Fruit fly (Drosophila melanogaster) whole organism, embryonic: Measurements from ENCODE around the gene CG7914.

Experiments
- Adf1 ChIP-seq: fragments of 200-800 bp; sonication (Bioruptor generic); IDR thresholded peaks from 2 replicates; pipeline ENCODE4 v1.3.6; 2022; ENCODE audit warnings: missing biosample characterization, missing genetic modification characterization
- BEAF-32 ChIP-seq: fragments of 200-800 bp; sonication (Bioruptor generic); optimal IDR thresholded peaks from 3 replicates; lab custom pipeline; 2017; ENCODE audit warnings: missing biosample characterization, missing genetic modification characterization, mild to moderate bottlenecking, moderate library complexity, missing genetic modification reagents
- Bteb2 ChIP-seq: fragments of 200-800 bp; sonication (Bioruptor generic); optimal IDR thresholded peaks from 2 replicates; lab custom pipeline; 2016; ENCODE audit warnings: missing biosample characterization, missing genetic modification characterization
- CG11247 ChIP-seq: fragments of 200-800 bp; sonication (Bioruptor generic); IDR thresholded peaks from 2 replicates; pipeline ENCODE4 v1.3.6; 2022; ENCODE audit warnings: missing biosample characterization, missing genetic modification characterization
- CG12219 ChIP-seq: fragments of 200-800 bp; sonication (Bioruptor generic); optimal IDR thresholded peaks from 3 replicates; lab custom pipeline; 2018; ENCODE audit warnings: missing biosample characterization, mild to moderate bottlenecking, missing genetic modification characterization
- CG12769 ChIP-seq: fragments of 200-800 bp; sonication (Bioruptor generic); optimal IDR thresholded peaks from 2 replicates; lab custom pipeline; 2019; ENCODE audit warnings: missing biosample characterization, mild to moderate bottlenecking, missing genetic modification characterization, moderate library complexity
- CG13287 ChIP-seq: fragments of 200-800 bp; sonication (Bioruptor generic); IDR thresholded peaks from 2 replicates; pipeline ENCODE4 v1.3.6; 2022; ENCODE audit warnings: missing biosample characterization, missing genetic modification characterization; ENCODE audit not compliant: partially characterized antibody
- CG13624 ChIP-seq: fragments of 200-800 bp; sonication (Bioruptor generic); optimal IDR thresholded peaks from 2 replicates; lab custom pipeline; 2016; ENCODE audit warnings: missing biosample characterization, missing genetic modification characterization
- CG13775 ChIP-seq: fragments of 200-800 bp; sonication (Bioruptor generic); optimal IDR thresholded peaks from 3 replicates; lab custom pipeline; 2017; ENCODE audit warnings: missing biosample characterization, mild to moderate bottlenecking, missing genetic modification characterization
- CG1603 ChIP-seq: fragments of 200-800 bp; sonication (Bioruptor generic); optimal IDR thresholded peaks from 2 replicates; lab custom pipeline; 2019; ENCODE audit warnings: missing biosample characterization, mild to moderate bottlenecking, missing genetic modification characterization, moderate library complexity
- CG16813 ChIP-seq: fragments of 200-800 bp; sonication (Bioruptor generic); IDR thresholded peaks from 3 replicates; pipeline ENCODE4 v1.3.6; 2022; ENCODE audit warnings: missing biosample characterization, missing genetic modification characterization; ENCODE audit not compliant: partially characterized antibody
- CG31224 ChIP-seq: fragments of 200-800 bp; sonication (Bioruptor generic); IDR thresholded peaks from 2 replicates; pipeline ENCODE4 v1.3.6; 2022; ENCODE audit warnings: missing biosample characterization, missing genetic modification characterization
- CG6654 ChIP-seq: fragments of 200-800 bp; sonication (Bioruptor generic); optimal IDR thresholded peaks from 2 replicates; lab custom pipeline; 2017; ENCODE audit warnings: missing biosample characterization, mild to moderate bottlenecking, missing genetic modification characterization
- CG6683 ChIP-seq: fragments of 200-800 bp; sonication (Bioruptor generic); optimal IDR thresholded peaks from 2 replicates; lab custom pipeline; 2017; ENCODE audit warnings: missing biosample characterization, mild to moderate bottlenecking, missing genetic modification characterization, missing genetic modification reagents
- CG7271 ChIP-seq: fragments of 200-800 bp; sonication (Bioruptor generic); optimal IDR thresholded peaks from 2 replicates; lab custom pipeline; 2018; ENCODE audit warnings: missing biosample characterization, mild to moderate bottlenecking, missing genetic modification characterization, moderate library complexity
- CG7357 ChIP-seq: fragments of 200-800 bp; sonication (Bioruptor generic); IDR thresholded peaks from 3 replicates; pipeline ENCODE4 v1.3.6; 2022; ENCODE audit warnings: missing biosample characterization, missing genetic modification characterization
- CG7372 ChIP-seq: fragments of 200-800 bp; sonication (Bioruptor generic); IDR thresholded peaks from 2 replicates; pipeline ENCODE4 v1.3.6; 2022; ENCODE audit warnings: missing biosample characterization, missing genetic modification characterization
- CG7987 ChIP-seq: fragments of 200-800 bp; sonication (Bioruptor generic); optimal IDR thresholded peaks from 2 replicates; lab custom pipeline; 2018; ENCODE audit warnings: missing biosample characterization, mild to moderate bottlenecking, missing genetic modification characterization, moderate library complexity
- CG8089 ChIP-seq: fragments of 200-800 bp; sonication (Bioruptor generic); optimal IDR thresholded peaks from 3 replicates; lab custom pipeline; 2016; ENCODE audit warnings: missing biosample characterization, missing genetic modification characterization
- CG8765 ChIP-seq: fragments of 200-800 bp; sonication (Bioruptor generic); IDR thresholded peaks from 2 replicates; pipeline ENCODE4 v1.3.6; 2022; ENCODE audit warnings: missing biosample characterization, missing genetic modification characterization
- CG9215 ChIP-seq: fragments of 200-800 bp; sonication (Bioruptor generic); IDR thresholded peaks from 2 replicates; pipeline ENCODE4 v1.3.6; 2022; ENCODE audit warnings: missing biosample characterization, missing genetic modification characterization
- Dek ChIP-seq: fragments of 200-800 bp; sonication (Bioruptor generic); optimal IDR thresholded peaks from 3 replicates; lab custom pipeline; 2019; ENCODE audit warnings: missing biosample characterization, mild to moderate bottlenecking, missing genetic modification characterization, moderate library complexity
- Eip74EF ChIP-seq, 2 experiments: fragments of 200-800 bp in 1 of 2; fragments of >200 bp in 1 of 2; sonication (Bioruptor generic) in 1 of 2; optimal IDR thresholded peaks; 2 replicates each; lab custom pipeline; 2017 to 2019; ENCODE audit warnings: missing biosample characterization in 2 of 2, missing genetic modification characterization in 2 of 2, mild to moderate bottlenecking in 1 of 2, moderate library complexity in 1 of 2
- Fer2 ChIP-seq: fragments of 200-800 bp; sonication (Bioruptor generic); optimal IDR thresholded peaks from 2 replicates; lab custom pipeline; 2018; ENCODE audit warnings: missing biosample characterization, mild to moderate bottlenecking, missing genetic modification characterization, moderate library complexity
- HHEX ChIP-seq: fragments of 200-800 bp; sonication (Bioruptor generic); optimal IDR thresholded peaks from 3 replicates; lab custom pipeline; 2017; ENCODE audit warnings: missing biosample characterization, mild to moderate bottlenecking, missing genetic modification characterization, missing genetic modification reagents
- Hmx ChIP-seq: fragments of 200-800 bp; sonication (Bioruptor generic); optimal IDR thresholded peaks from 2 replicates; lab custom pipeline; 2016; ENCODE audit warnings: missing biosample characterization, missing genetic modification characterization
- Hr3 ChIP-seq: fragments of 200-800 bp; sonication (Bioruptor generic); optimal IDR thresholded peaks from 3 replicates; lab custom pipeline; 2016; ENCODE audit warnings: missing biosample characterization, missing genetic modification characterization
- Hsf ChIP-seq: fragments of 200-800 bp; sonication (Bioruptor generic); optimal IDR thresholded peaks from 3 replicates; lab custom pipeline; 2016; ENCODE audit warnings: missing biosample characterization, missing genetic modification characterization
- Kr ChIP-seq: fragments of 200-800 bp; sonication (Bioruptor generic); optimal IDR thresholded peaks from 2 replicates; lab custom pipeline; 2017; ENCODE audit warnings: missing biosample characterization, mild to moderate bottlenecking, missing genetic modification characterization
- Mad ChIP-seq: fragments of 200-800 bp; sonication (Bioruptor generic); optimal IDR thresholded peaks from 2 replicates; lab custom pipeline; 2016; ENCODE audit warnings: missing biosample characterization, missing genetic modification characterization
- Opbp ChIP-seq: fragments of 200-800 bp; sonication (Bioruptor generic); IDR thresholded peaks from 3 replicates; pipeline ENCODE4 v1.3.6; 2022; ENCODE audit warnings: missing biosample characterization, missing genetic modification characterization; ENCODE audit not compliant: partially characterized antibody
- Six4 ChIP-seq: fragments of 200-800 bp; sonication (Bioruptor generic); optimal IDR thresholded peaks from 2 replicates; lab custom pipeline; 2016; ENCODE audit warnings: missing biosample characterization, missing genetic modification characterization
- Ssrp ChIP-seq: fragments of 200-800 bp; sonication (Bioruptor generic); optimal IDR thresholded peaks from 2 replicates; lab custom pipeline; 2018; ENCODE audit warnings: missing biosample characterization, mild to moderate bottlenecking, missing genetic modification characterization, moderate library complexity
- TFAM ChIP-seq: fragments of 200-800 bp; sonication (Bioruptor generic); optimal IDR thresholded peaks from 2 replicates; lab custom pipeline; 2017; ENCODE audit warnings: missing biosample characterization, missing genetic modification characterization, inconsistent platforms
- ap ChIP-seq: fragments of 200-800 bp; sonication (Bioruptor generic); IDR thresholded peaks from 2 replicates; pipeline ENCODE4 v1.3.6; 2022; ENCODE audit warnings: missing biosample characterization, missing genetic modification characterization
- ara ChIP-seq: fragments of 200-800 bp; sonication (Bioruptor generic); IDR thresholded peaks from 2 replicates; pipeline ENCODE4 v1.3.6; 2022; ENCODE audit warnings: missing biosample characterization, missing genetic modification characterization
- ase ChIP-seq: fragments of 200-800 bp; sonication (Bioruptor generic); IDR thresholded peaks from 3 replicates; pipeline ENCODE4 v1.3.6; 2022; ENCODE audit warnings: missing biosample characterization, missing genetic modification characterization
- danr ChIP-seq: fragments of 200-800 bp; sonication (Bioruptor generic); IDR thresholded peaks from 2 replicates; pipeline ENCODE4 v1.3.6; 2022; ENCODE audit warnings: missing biosample characterization, missing genetic modification characterization
- dati ChIP-seq: fragments of 200-800 bp; sonication (Bioruptor generic); IDR thresholded peaks from 2 replicates; pipeline ENCODE4 v1.3.6; 2022; ENCODE audit warnings: missing biosample characterization, missing genetic modification characterization
- disco-r ChIP-seq: fragments of 200-800 bp; sonication (Bioruptor generic); optimal IDR thresholded peaks from 2 replicates; lab custom pipeline; 2016; ENCODE audit warnings: missing biosample characterization, missing genetic modification characterization
- dysf ChIP-seq: fragments of 200-800 bp; sonication (Bioruptor generic); IDR thresholded peaks from 3 replicates; pipeline ENCODE4 v1.3.6; 2022; ENCODE audit warnings: missing biosample characterization, missing genetic modification characterization
- fd96Cb ChIP-seq: fragments of 200-800 bp; sonication (Bioruptor generic); optimal IDR thresholded peaks from 2 replicates; lab custom pipeline; 2018; ENCODE audit warnings: missing biosample characterization, mild to moderate bottlenecking, missing genetic modification characterization, moderate library complexity
- gt ChIP-seq: fragments of 200-800 bp; sonication (Bioruptor generic); IDR thresholded peaks from 2 replicates; pipeline ENCODE4 v1.3.6; 2022; ENCODE audit warnings: missing biosample characterization, missing genetic modification characterization
- nerfin-1 ChIP-seq: fragments of 200-800 bp; sonication (Bioruptor generic); optimal IDR thresholded peaks from 3 replicates; lab custom pipeline; 2019; ENCODE audit warnings: missing biosample characterization, mild to moderate bottlenecking, missing genetic modification characterization, moderate library complexity
- pnt ChIP-seq: fragments of 200-800 bp; sonication (Bioruptor generic); optimal IDR thresholded peaks from 3 replicates; lab custom pipeline; 2016; ENCODE audit warnings: missing biosample characterization, missing genetic modification characterization
- run ChIP-seq: fragments of 200-800 bp; sonication (Bioruptor generic); optimal IDR thresholded peaks from 3 replicates; lab custom pipeline; 2018; ENCODE audit warnings: missing biosample characterization, mild to moderate bottlenecking, missing genetic modification characterization
- sisA ChIP-seq: fragments of 200-800 bp; sonication (Bioruptor generic); IDR thresholded peaks from 2 replicates; pipeline ENCODE4 v1.3.6; 2022; ENCODE audit warnings: missing biosample characterization, missing genetic modification characterization
- ssp ChIP-seq: fragments of 200-800 bp; sonication (Bioruptor generic); IDR thresholded peaks from 2 replicates; pipeline ENCODE4 v1.3.6; 2022; ENCODE audit warnings: missing biosample characterization, missing genetic modification characterization
- stc ChIP-seq: fragments of 200-800 bp; sonication (Bioruptor generic); IDR thresholded peaks from 2 replicates; pipeline ENCODE4 v1.3.6; 2022; ENCODE audit warnings: missing biosample characterization, missing genetic modification characterization
- toy ChIP-seq: fragments of 200-800 bp; sonication (Bioruptor generic); IDR thresholded peaks from 2 replicates; pipeline ENCODE4 v1.3.6; 2022; ENCODE audit warnings: missing biosample characterization, missing genetic modification characterization
- trh ChIP-seq: fragments of 200-800 bp; sonication (Bioruptor generic); optimal IDR thresholded peaks from 2 replicates; lab custom pipeline; 2016; ENCODE audit warnings: missing biosample characterization, missing genetic modification characterization

Gene CG7914

DNA sequence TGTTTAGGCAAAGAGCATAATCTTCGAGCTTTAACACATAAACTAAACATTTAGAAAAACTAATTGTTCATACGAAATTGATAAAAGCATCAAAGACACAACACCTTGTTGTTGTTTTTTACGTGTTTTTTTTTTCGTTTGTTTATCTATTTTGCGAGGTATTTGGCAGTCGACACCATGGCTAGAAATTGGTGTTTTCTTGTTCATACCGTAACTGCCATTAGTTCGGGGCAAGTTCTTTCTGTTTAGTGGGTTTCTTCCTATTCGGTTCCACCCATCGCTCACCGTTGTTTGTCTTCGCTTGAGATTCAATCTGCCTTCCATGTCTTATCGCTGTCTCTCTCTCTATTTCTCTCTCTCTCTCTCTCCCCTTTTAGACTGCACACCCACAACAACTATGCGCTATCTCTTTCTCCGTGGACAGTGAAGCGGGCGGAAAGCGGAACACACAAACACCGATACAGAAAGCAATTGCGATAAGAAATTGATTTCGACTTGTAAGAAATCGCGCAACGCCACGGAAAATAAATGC is 46.8 kb downstream of the CG7914 start (continued):
- no peak for TF ChIP-seq nerfin-1
- no peak for TF ChIP-seq CG6654
- TF ChIP-seq HHEX (GFP tag; lab: Kevin White, UChicago): no peak
- TF ChIP-seq Mad (GFP tag; lab: Kevin White, UChicago): no peak
- no peak for TF ChIP-seq Kr
- TF ChIP-seq CG6683 (GFP tag; lab: Kevin White, UChicago): no peak
- no peak for TF ChIP-seq CG13775 (GFP tag; lab: Kevin White, UChicago)
- TF ChIP-seq TFAM (GFP tag; lab: Kevin White, UChicago): no peak
- no peak for TF ChIP-seq CG7271 (tag; lab: Kevin White, UChicago)
- peak; percentile 16 for TF ChIP-seq trh (GFP tag; lab: Kevin White, UChicago)
- TF ChIP-seq ase (GFP tag; lab: Robert Waterston, UW): no peak
- TF ChIP-seq BEAF-32 (GFP tag; lab: Kevin White, UChicago): no peak
- TF ChIP-seq danr (GFP tag; lab: Robert Waterston, UW): no peak
- peak; percentile 43 for TF ChIP-seq Hsf (GFP tag; lab: Kevin White, UChicago)
- TF ChIP-seq ara (GFP tag; lab: Robert Waterston, UW): no peak
- no peak for TF ChIP-seq CG8089 (GFP tag; lab: Kevin White, UChicago)
- no peak for TF ChIP-seq Fer2 (tag; lab: Kevin White, UChicago)
- no peak for TF ChIP-seq Hmx
- no peak for TF ChIP-seq CG1603 (tag; lab: Kevin White, UChicago)
- no peak for TF ChIP-seq disco-r (GFP tag; lab: Kevin White, UChicago)
- no peak for TF ChIP-seq toy (GFP tag; lab: Robert Waterston, UW)
- peak; percentile 20 for TF ChIP-seq Hr3
- TF ChIP-seq CG13287: no peak
- TF ChIP-seq Dek (tag; lab: Kevin White, UChicago): no peak
- TF ChIP-seq stc (GFP tag; lab: Robert Waterston, UW): no peak
- no peak for TF ChIP-seq dati (GFP tag; lab: Robert Waterston, UW)
- no peak for TF ChIP-seq CG12219
- no peak for TF ChIP-seq run (tag; lab: Kevin White, UChicago)
- no peak for TF ChIP-seq CG7372 (GFP tag; lab: Robert Waterston, UW)
- no peak for TF ChIP-seq Six4 (GFP tag; lab: Kevin White, UChicago)
- peak; percentile 72 for TF ChIP-seq CG13624 (GFP tag; lab: Kevin White, UChicago)
- no peak for TF ChIP-seq sisA
- TF ChIP-seq Ssrp (tag; lab: Kevin White, UChicago): peak; percentile 17
- peak; percentile 37 for TF ChIP-seq Bteb2
- no peak for TF ChIP-seq CG16813 (GFP tag; lab: Robert Waterston, UW)
- no peak for TF ChIP-seq CG12769
- no peak for TF ChIP-seq CG8765 (GFP tag; lab: Robert Waterston, UW)
- no peak for TF ChIP-seq CG7357 (GFP tag; lab: Robert Waterston, UW)
- TF ChIP-seq dysf (GFP tag; lab: Robert Waterston, UW): 0 out of 3 replicates have a peak, but pooled peaks have one; percentile 48
- peak; percentile 22 for TF ChIP-seq fd96Cb
- no peak for TF ChIP-seq CG11247 (GFP tag; lab: Robert Waterston, UW)
- peak; percentile 15 for TF ChIP-seq CG7987 (GFP tag; lab: Kevin White, UChicago)
- TF ChIP-seq pnt: peak; percentile 11
- 0 out of 2 replicates have a peak, but pooled peaks have one; percentile 11 for TF ChIP-seq CG9215 (GFP tag; lab: Robert Waterston, UW)
- no peak for TF ChIP-seq ssp
- TF ChIP-seq CG31224: no peak
- no peak for TF ChIP-seq gt (GFP tag; lab: Robert Waterston, UW)
- TF ChIP-seq Eip74EF (GFP tag; optimal IDR thresholded peaks at IDR 0.05; lab: Kevin White, UChicago): peak in 1 of 2 experiments; percentile 28
- TF ChIP-seq Opbp: no peak
- TF ChIP-seq Adf1: no peak; the same call in 1 of the 2 replicates
- TF ChIP-seq ap (GFP tag; lab: Robert Waterston, UW): no peak
